Fruit fly (Drosophila melanogaster) whole organism, wandering third instar larva: ENCODE measurements around the gene CG11694.

Source experiments
- Abd-B ChIP-seq: fragments of >200 bp; optimal IDR thresholded peaks from 2 replicates; lab custom pipeline; 2017; ENCODE audit warnings: missing biosample characterization, missing genetic modification characterization
- CG32264 ChIP-seq: fragments of 200-800 bp; sonication (Bioruptor generic); optimal IDR thresholded peaks from 2 replicates; lab custom pipeline; 2016; ENCODE audit warnings: missing biosample characterization, missing genetic modification characterization
- CG9705 ChIP-seq: fragments of 200-800 bp; sonication (Bioruptor generic); optimal IDR thresholded peaks from 2 replicates; lab custom pipeline; 2018; ENCODE audit warnings: missing biosample characterization, mild to moderate bottlenecking, missing genetic modification characterization
- CrebA ChIP-seq: fragments of 200-800 bp; sonication (Bioruptor generic); optimal IDR thresholded peaks from 2 replicates; lab custom pipeline; 2016; ENCODE audit warnings: missing biosample characterization, mild to moderate bottlenecking, missing genetic modification characterization, borderline replicate concordance
- Dfd ChIP-seq: fragments of >200 bp; optimal IDR thresholded peaks from 2 replicates; lab custom pipeline; 2017; ENCODE audit warnings: missing biosample characterization, missing genetic modification characterization
- Dif ChIP-seq: fragments of 200-275, 200-300 bp; sonication (Bioruptor generic); optimal IDR thresholded peaks from 2 replicates; lab custom pipeline; 2018; ENCODE audit warnings: missing biosample characterization, missing genetic modification characterization; ENCODE audit not compliant: partially characterized antibody
- HLH106 ChIP-seq: fragments of 200-800 bp; optimal IDR thresholded peaks from 3 replicates; lab custom pipeline; 2019; ENCODE audit warnings: missing biosample characterization, mild to moderate bottlenecking, missing genetic modification characterization, moderate library complexity
- Hnf4 ChIP-seq: fragments of 200-800 bp; sonication (Bioruptor generic); optimal IDR thresholded peaks from 2 replicates; lab custom pipeline; 2016; ENCODE audit warnings: missing biosample characterization, mild to moderate bottlenecking, missing genetic modification characterization
- Hr78 ChIP-seq: fragments of >200 bp; optimal IDR thresholded peaks from 2 replicates; lab custom pipeline; 2017; ENCODE audit warnings: missing biosample characterization, missing genetic modification characterization
- Hr83 ChIP-seq: fragments of 200-300 bp; sonication (Bioruptor generic); optimal IDR thresholded peaks from 2 replicates; lab custom pipeline; 2016; ENCODE audit warnings: missing biosample characterization, mild to moderate bottlenecking, missing genetic modification characterization, moderate library complexity; ENCODE audit not compliant: poor library complexity, severe bottlenecking
- Jra ChIP-seq: sonication (Bioruptor generic); optimal IDR thresholded peaks from 2 replicates; lab custom pipeline; 2016; ENCODE audit warnings: missing biosample characterization, missing genetic modification characterization
- Mio ChIP-seq: sonication (Bioruptor generic); optimal IDR thresholded peaks from 2 replicates; lab custom pipeline; 2016; ENCODE audit warnings: missing biosample characterization, missing genetic modification characterization
- Myc ChIP-seq: fragments of >200 bp; optimal IDR thresholded peaks from 2 replicates; lab custom pipeline; 2017
- N ChIP-seq: fragments of >200 bp; optimal IDR thresholded peaks from 2 replicates; lab custom pipeline; 2018; ENCODE audit warnings: missing biosample characterization, missing external identifiers, missing genetic modification characterization
- OdsH ChIP-seq: fragments of 200-800 bp; sonication (Bioruptor generic); optimal IDR thresholded peaks from 2 replicates; lab custom pipeline; 2016; ENCODE audit warnings: missing biosample characterization, mild to moderate bottlenecking, missing genetic modification characterization
- Rel ChIP-seq, 2 experiments: fragments of 200-800 bp; sonication (Bioruptor generic) in 1 of 2; optimal IDR thresholded peaks; 2 replicates in 1 of 2; 3 replicates in 1 of 2; lab custom pipeline; 2016 to 2019; ENCODE audit warnings: mild to moderate bottlenecking in 2 of 2, missing biosample characterization in 2 of 2, missing genetic modification characterization in 2 of 2, moderate library complexity in 1 of 2
- Sp1 ChIP-seq: fragments of 200-800 bp; sonication (Bioruptor generic); optimal IDR thresholded peaks from 3 replicates; lab custom pipeline; 2019; ENCODE audit warnings: missing biosample characterization, mild to moderate bottlenecking, missing genetic modification characterization, moderate library complexity
- Vsx2 ChIP-seq: fragments of 200-300, 225-300 bp; sonication (Bioruptor generic); optimal IDR thresholded peaks from 2 replicates; lab custom pipeline; 2018; ENCODE audit warnings: missing biosample characterization, missing genetic modification characterization; ENCODE audit not compliant: partially characterized antibody
- br ChIP-seq: fragments of 200-800 bp; sonication (Bioruptor generic); optimal IDR thresholded peaks from 2 replicates; lab custom pipeline; 2016; ENCODE audit warnings: missing biosample characterization, missing genetic modification characterization
- brk ChIP-seq: fragments of 200-800 bp; sonication (Bioruptor generic); optimal IDR thresholded peaks from 2 replicates; lab custom pipeline; 2016; ENCODE audit warnings: missing biosample characterization, mild to moderate bottlenecking, missing genetic modification characterization
- dl ChIP-seq, 2 experiments: fragments of 175-275, 200-275 bp in 1 of 2; fragments of 200-275 bp in 1 of 2; sonication (Bioruptor generic); optimal IDR thresholded peaks; lab custom pipeline; 2018; ENCODE audit warnings: mild to moderate bottlenecking in 2 of 2, missing biosample characterization in 2 of 2, missing genetic modification characterization in 2 of 2, moderate library complexity in 2 of 2; ENCODE audit not compliant: partially characterized antibody in 2 of 2, insufficient read depth in 1 of 2
- dmrt93B ChIP-seq: fragments of 200-800 bp; sonication (Bioruptor generic); optimal IDR thresholded peaks from 2 replicates; lab custom pipeline; 2018; ENCODE audit warnings: missing biosample characterization, mild to moderate bottlenecking, missing genetic modification characterization
- dsf ChIP-seq: sonication (Bioruptor generic); optimal IDR thresholded peaks from 2 replicates; lab custom pipeline; 2016; ENCODE audit warnings: missing biosample characterization, missing genetic modification characterization, borderline replicate concordance
- ey ChIP-seq: fragments of 200-800 bp; sonication (Bioruptor generic); optimal IDR thresholded peaks from 2 replicates; lab custom pipeline; 2016; ENCODE audit warnings: missing biosample characterization, missing genetic modification characterization
- foxo ChIP-seq, 2 experiments: fragments of 200-800 bp; sonication (Bioruptor generic); optimal IDR thresholded peaks; 2 replicates in 1 of 2; 3 replicates in 1 of 2; lab custom pipeline; 2016 to 2017; ENCODE audit warnings: missing biosample characterization in 2 of 2, missing genetic modification characterization in 2 of 2
- fru ChIP-seq: fragments of 200-800 bp; sonication (Bioruptor generic); optimal IDR thresholded peaks from 3 replicates; lab custom pipeline; 2016; ENCODE audit warnings: missing biosample characterization, mild to moderate bottlenecking, missing genetic modification characterization
- h ChIP-seq: fragments of 200-800 bp; sonication (Bioruptor generic); optimal IDR thresholded peaks from 3 replicates; lab custom pipeline; 2016; ENCODE audit warnings: missing biosample characterization, mild to moderate bottlenecking, missing genetic modification characterization
- jim ChIP-seq: fragments of 175-275, 200-325 bp; sonication (Bioruptor generic); optimal IDR thresholded peaks from 2 replicates; lab custom pipeline; 2016; ENCODE audit warnings: missing biosample characterization, mild to moderate bottlenecking, missing genetic modification characterization
- pan ChIP-seq: fragments of >200 bp; optimal IDR thresholded peaks from 2 replicates; lab custom pipeline; 2017
- psq ChIP-seq: fragments of 200-800 bp; sonication (Bioruptor generic); optimal IDR thresholded peaks from 3 replicates; lab custom pipeline; 2017; ENCODE audit warnings: missing biosample characterization, mild to moderate bottlenecking, missing genetic modification characterization, moderate library complexity
- rgr ChIP-seq: fragments of 200-800 bp; sonication (Bioruptor generic); optimal IDR thresholded peaks from 3 replicates; lab custom pipeline; 2016; ENCODE audit warnings: missing biosample characterization, mild to moderate bottlenecking, missing genetic modification characterization
- sage ChIP-seq: fragments of 200-800 bp; sonication (Bioruptor generic); optimal IDR thresholded peaks from 2 replicates; lab custom pipeline; 2016; ENCODE audit warnings: missing biosample characterization, mild to moderate bottlenecking, missing genetic modification characterization
- sv ChIP-seq: fragments of 200-800 bp; sonication (Bioruptor generic); optimal IDR thresholded peaks from 3 replicates; lab custom pipeline; 2016; ENCODE audit warnings: missing biosample characterization, missing genetic modification characterization
- usp ChIP-seq: fragments of >200 bp; optimal IDR thresholded peaks from 2 replicates; lab custom pipeline; 2017; ENCODE audit warnings: missing biosample characterization, missing genetic modification characterization
- woc ChIP-seq: sonication (Bioruptor generic); optimal IDR thresholded peaks from 2 replicates; lab custom pipeline; 2016; ENCODE audit warnings: missing biosample characterization, mild to moderate bottlenecking, missing genetic modification characterization

CG11694 gene

DNA sequence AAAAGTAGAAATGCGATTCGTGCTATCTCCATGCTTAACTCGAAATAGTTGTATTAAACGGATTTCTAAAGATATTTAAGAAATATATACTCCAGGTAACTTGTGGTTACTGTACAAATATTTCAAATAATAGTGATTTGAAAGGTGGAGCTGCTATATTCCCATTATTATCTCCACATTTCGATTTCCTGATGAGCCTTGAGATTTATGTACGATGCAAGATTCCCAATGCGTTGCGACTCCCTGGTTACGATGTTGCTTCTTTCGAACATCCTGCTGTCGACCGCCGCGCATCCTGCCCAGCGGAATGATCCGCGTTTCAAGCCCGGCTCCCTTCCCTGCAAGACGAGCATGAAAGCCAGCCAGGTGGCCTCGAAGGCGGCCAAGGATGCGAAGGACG, at the start of gene CG11694, which contains the start of gene CG11698:
Gene CG11694, minus strand, starts transcription at position 101 of the 400 bp plus-strand sequence.
Gene CG11698, plus strand, starts transcription at position 152 of the 400 bp plus-strand sequence.
- TF ChIP-seq N (GFP tag; lab: Kevin White, UChicago) (no peak), Dfd (no peak), usp (no peak), CG32264 (GFP tag; lab: Kevin White, UChicago) (no peak)

DNA sequence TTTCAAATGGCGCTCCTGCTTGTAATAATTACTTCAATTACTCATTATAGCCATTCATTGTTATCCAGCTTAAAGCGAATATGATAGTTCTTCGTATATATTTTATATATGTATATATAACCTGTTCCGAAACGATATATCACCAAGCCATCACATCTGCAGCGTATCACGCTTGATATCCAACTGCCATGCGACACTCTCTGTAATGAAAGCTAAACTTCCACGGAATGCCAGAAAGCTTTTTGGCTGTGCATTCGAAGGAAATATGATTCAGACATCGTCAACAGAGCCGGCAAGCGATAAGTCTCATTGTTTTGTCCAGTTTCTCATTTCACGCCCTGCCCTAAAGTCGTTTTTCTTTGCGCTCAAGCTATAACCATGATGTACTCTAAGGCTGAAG, 46.1 kb upstream of the CG11694 start:
- TF ChIP-seq Myc (lab: Kevin White, UChicago): no peak
- TF ChIP-seq sage (GFP tag; lab: Kevin White, UChicago): peak; percentile 33
- TF ChIP-seq, all 38 proteins: peak for 1

DNA sequence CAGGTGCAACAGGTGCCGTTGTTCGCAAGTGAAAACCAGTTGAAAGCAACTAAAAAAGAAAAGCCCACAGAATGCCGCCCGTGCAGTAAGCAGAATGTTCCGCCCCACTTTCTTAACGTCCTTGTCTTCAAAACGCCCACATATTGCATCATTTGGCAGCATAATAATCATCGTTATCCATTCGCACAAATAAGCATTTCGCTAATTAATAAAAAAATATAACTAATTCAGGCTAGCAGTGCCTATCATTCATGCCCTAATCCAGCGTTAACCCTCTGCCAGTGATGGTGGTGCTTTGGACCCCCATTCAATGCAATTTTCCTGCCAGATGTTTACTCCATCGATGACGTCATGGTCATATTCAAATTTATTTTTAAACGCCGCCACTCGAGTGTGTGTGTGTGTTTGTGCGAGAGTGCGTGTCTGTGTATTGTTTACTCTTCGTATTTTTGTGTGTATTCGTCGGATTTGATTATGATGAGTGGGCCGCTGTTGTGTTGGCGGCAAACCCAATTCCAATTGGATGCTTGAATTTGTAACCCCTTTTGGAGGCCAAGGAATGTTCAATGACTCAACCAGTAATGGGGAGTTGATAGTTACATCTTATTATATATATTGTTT, 45.5 kb upstream of the CG11694 start:
- TF ChIP-seq Jra (GFP tag; lab: Kevin White, UChicago) (peak; percentile 33), br (GFP tag; lab: Kevin White, UChicago) (no peak), Hr83 (GFP tag; lab: Kevin White, UChicago) (peak; percentile 27)

DNA sequence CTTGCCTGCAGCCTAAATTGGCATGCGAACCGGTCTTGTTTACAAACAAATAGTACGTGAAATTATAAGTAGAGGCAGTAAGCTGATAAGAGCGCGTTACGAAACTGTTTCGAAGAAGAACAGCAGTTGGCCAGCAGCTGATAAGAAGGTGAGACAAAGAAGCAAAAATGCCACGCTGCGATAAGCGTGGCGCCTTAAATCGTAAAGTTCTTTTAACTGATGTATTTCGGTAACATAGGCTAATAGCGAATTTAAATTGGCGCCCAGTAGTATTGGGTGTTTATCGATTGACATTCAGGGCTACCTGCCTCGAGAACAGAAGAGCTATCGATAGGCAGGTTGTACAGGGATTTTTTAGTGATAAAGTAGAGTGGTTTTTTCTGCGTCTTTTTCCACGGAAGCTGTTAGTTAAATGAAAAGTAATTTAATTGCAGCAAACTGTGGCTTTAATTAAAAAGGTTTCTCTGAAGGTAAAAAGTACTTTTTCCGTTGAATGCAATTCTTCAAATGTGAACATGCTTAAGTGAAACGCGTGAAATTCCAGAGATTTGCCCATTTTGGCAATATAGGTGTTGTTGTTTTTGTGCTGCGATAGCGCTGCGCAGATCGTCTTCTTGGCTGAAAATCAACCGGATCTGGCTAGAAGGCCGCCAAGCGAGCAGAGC, 44.8 kb upstream of the CG11694 start, which contains the start of gene stck:
Gene stck, plus strand, starts transcription at position 353 of the 665 bp plus-strand sequence.
- TF ChIP-seq ey (GFP tag; lab: Kevin White, UChicago) (no peak), Rel (GFP tag; optimal IDR thresholded peaks at IDR 0.05; lab: Kevin White, UChicago) (no peak), Rel (tag; optimal IDR thresholded peaks at IDR 0.05; lab: Kevin White, UChicago) (peak; percentile 78), pan (lab: Kevin White, UChicago) (no peak), OdsH (no peak), br (GFP tag; lab: Kevin White, UChicago) (no peak), CrebA (no peak), Jra (GFP tag; lab: Kevin White, UChicago) (no peak), foxo (GFP tag; optimal IDR thresholded peaks at IDR 0.05; lab: Kevin White, UChicago) (no peak), sage (GFP tag; lab: Kevin White, UChicago) (no peak), Myc (lab: Kevin White, UChicago) (peak; percentile 95), Hnf4 (GFP tag; lab: Kevin White, UChicago) (no peak), rgr (GFP tag; lab: Kevin White, UChicago) (no peak), h (GFP tag; lab: Kevin White, UChicago) (peak; percentile 47), Abd-B (GFP tag; lab: Kevin White, UChicago) (no peak), Hr83 (GFP tag; lab: Kevin White, UChicago) (no peak), usp (no peak), brk (GFP tag; lab: Kevin White, UChicago) (no peak), fru (GFP tag; lab: Kevin White, UChicago) (no peak), CG32264 (GFP tag; lab: Kevin White, UChicago) (no peak), woc (GFP tag; lab: Kevin White, UChicago) (peak; percentile 8), N (GFP tag; lab: Kevin White, UChicago) (no peak), dmrt93B (GFP tag; lab: Kevin White, UChicago) (no peak), dl (GFP tag; optimal IDR thresholded peaks at IDR 0.05; lab: Kevin White, UChicago; ENCODE audit: insufficient read depth in 1 of 2, partially characterized antibody in 2 of 2) (peak in 1 of 2 experiments; percentile 15), dsf (GFP tag; lab: Kevin White, UChicago) (no peak), Sp1 (no peak), psq (GFP tag; lab: Kevin White, UChicago) (no peak)
- TF ChIP-seq, all 38 proteins: peak for 5

DNA sequence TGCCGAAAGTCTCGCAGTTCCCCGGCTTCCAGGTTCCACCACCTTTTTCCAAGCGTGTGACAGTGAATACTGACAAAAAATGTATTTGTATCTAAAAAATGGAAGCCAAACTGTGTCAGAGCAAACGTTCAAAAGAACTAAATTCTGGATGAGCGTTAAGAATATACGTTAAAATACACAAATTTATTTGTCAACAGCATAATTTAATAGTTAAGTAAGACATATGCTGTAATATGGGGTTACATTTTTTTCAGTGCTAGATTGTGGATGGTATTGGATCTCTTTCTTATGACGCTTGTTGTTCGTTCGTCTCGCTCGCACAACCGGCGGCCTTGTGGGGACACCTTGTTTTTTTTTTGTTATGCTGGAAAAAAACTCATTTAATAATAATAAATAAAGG, 43.6 kb upstream of the CG11694 start:
- TF ChIP-seq sv (GFP tag; lab: Kevin White, UChicago) (peak; percentile 95), CrebA (no peak), foxo (GFP tag; optimal IDR thresholded peaks at IDR 0.05; lab: Kevin White, UChicago) (peak in 1 of 2 experiments; percentile 54), br (GFP tag; lab: Kevin White, UChicago) (peak; percentile 57), Rel (GFP tag; optimal IDR thresholded peaks at IDR 0.05; lab: Kevin White, UChicago) (no peak), Rel (tag; optimal IDR thresholded peaks at IDR 0.05; lab: Kevin White, UChicago) (no peak), OdsH (peak; percentile 38), psq (GFP tag; lab: Kevin White, UChicago) (peak; percentile 9), rgr (GFP tag; lab: Kevin White, UChicago) (peak; percentile 61), dl (GFP tag; optimal IDR thresholded peaks at IDR 0.05; lab: Kevin White, UChicago; ENCODE audit: insufficient read depth in 1 of 2, partially characterized antibody in 2 of 2) (no peak), Abd-B (GFP tag; lab: Kevin White, UChicago) (no peak), jim (GFP tag; lab: Kevin White, UChicago) (no peak), Vsx2 (no peak), h (GFP tag; lab: Kevin White, UChicago) (peak; percentile 72), Jra (GFP tag; lab: Kevin White, UChicago) (no peak), CG9705 (GFP tag; lab: Kevin White, UChicago) (no peak), Mio (GFP tag; lab: Kevin White, UChicago) (no peak), fru (GFP tag; lab: Kevin White, UChicago) (peak; percentile 67), HLH106 (tag; lab: Kevin White, UChicago) (peak; percentile 25), Dif (GFP tag; lab: Kevin White, UChicago) (no peak), Hr78 (GFP tag; lab: Kevin White, UChicago) (no peak), sage (GFP tag; lab: Kevin White, UChicago) (peak; percentile 4), N (GFP tag; lab: Kevin White, UChicago) (no peak), woc (GFP tag; lab: Kevin White, UChicago) (peak; percentile 12), pan (lab: Kevin White, UChicago) (no peak)
